Worm (Caenorhabditis elegans) whole organism, L2 larva: ENCODE results near the gene C18D11.3.

Experiments used
- C34F6.9 ChIP-seq: fragments of 150-350 bp; optimal IDR thresholded peaks from 2 replicates; lab custom pipeline; 2014; ENCODE audit warnings: missing biosample characterization, missing genetic modification characterization
- F13H6.1 ChIP-seq: sonication (generic microtip); optimal IDR thresholded peaks from 2 replicates; lab custom pipeline; 2016; ENCODE audit warnings: missing genetic modification characterization, missing compliant biosample characterization
- Y55F3AM.14 ChIP-seq: fragments of 200-800 bp; sonication (Bioruptor generic); optimal IDR thresholded peaks from 2 replicates; lab custom pipeline; 2018; ENCODE audit warnings: mild to moderate bottlenecking, missing genetic modification characterization, missing compliant biosample characterization
- ZK546.5 ChIP-seq: sonication (generic microtip); optimal IDR thresholded peaks from 2 replicates; lab custom pipeline; 2017; ENCODE audit warnings: missing biosample characterization, missing genetic modification characterization
- aly-2 ChIP-seq: fragments of 150-350 bp; optimal IDR thresholded peaks from 2 replicates; lab custom pipeline; 2014; ENCODE audit warnings: missing biosample characterization, missing genetic modification characterization
- ama-1 ChIP-seq: fragments of 150-350 bp; optimal IDR thresholded peaks from 2 replicates; lab custom pipeline; 2018; ENCODE audit warnings: inconsistent platforms
- ceh-16 ChIP-seq: fragments of 150-350 bp; optimal IDR thresholded peaks from 2 replicates; lab custom pipeline; 2014; ENCODE audit warnings: missing biosample characterization, missing genetic modification characterization
- ceh-82 ChIP-seq: fragments of 150-350 bp; optimal IDR thresholded peaks from 2 replicates; lab custom pipeline; 2014; ENCODE audit warnings: missing biosample characterization, missing genetic modification characterization
- crh-2 ChIP-seq: sonication (generic microtip); optimal IDR thresholded peaks from 2 replicates; lab custom pipeline; 2017; ENCODE audit warnings: missing biosample characterization, missing genetic modification characterization
- dmd-4 ChIP-seq: sonication (generic microtip); optimal IDR thresholded peaks from 2 replicates; lab custom pipeline; 2017; ENCODE audit warnings: missing biosample characterization, missing genetic modification characterization
- elt-1 ChIP-seq: fragments of 150-350 bp; optimal IDR thresholded peaks from 2 replicates; lab custom pipeline; 2014; ENCODE audit warnings: missing biosample characterization, missing genetic modification characterization
- elt-3 ChIP-seq: sonication (generic microtip); optimal IDR thresholded peaks from 2 replicates; lab custom pipeline; 2017; ENCODE audit warnings: missing biosample characterization, missing genetic modification characterization
- fos-1 ChIP-seq: fragments of 150-350 bp; optimal IDR thresholded peaks from 2 replicates; lab custom pipeline; 2014; ENCODE audit warnings: missing biosample characterization, missing genetic modification characterization
- lin-11 ChIP-seq: fragments of 150-350 bp; sonication (generic microtip); optimal IDR thresholded peaks from 2 replicates; lab custom pipeline; 2014; ENCODE audit warnings: missing biosample characterization, missing genetic modification characterization, inconsistent platforms, mixed read lengths
- lin-39 ChIP-seq: fragments of 150-350 bp; optimal IDR thresholded peaks from 2 replicates; lab custom pipeline; 2014; ENCODE audit warnings: missing biosample characterization, missing genetic modification reagents, missing genetic modification characterization
- lsy-2 ChIP-seq, 2 experiments: fragments of 150-350 bp in 1 of 2; sonication (generic microtip) in 1 of 2; optimal IDR thresholded peaks; 2 replicates each; lab custom pipeline; 2014 to 2017; ENCODE audit warnings: missing biosample characterization in 2 of 2, missing genetic modification characterization in 2 of 2
- mab-5 ChIP-seq: fragments of 150-350 bp; optimal IDR thresholded peaks from 2 replicates; lab custom pipeline; 2014; ENCODE audit warnings: missing biosample characterization, missing genetic modification characterization
- mbf-1 ChIP-seq: sonication (generic microtip); optimal IDR thresholded peaks from 2 replicates; lab custom pipeline; 2017; ENCODE audit warnings: missing biosample characterization, missing genetic modification characterization
- mdl-1 ChIP-seq, 2 experiments: fragments of 150-350 bp in 1 of 2; sonication (generic microtip) in 1 of 2; optimal IDR thresholded peaks; 2 replicates each; lab custom pipeline; 2017; ENCODE audit warnings: missing biosample characterization in 2 of 2, missing genetic modification characterization in 2 of 2
- nhr-10 ChIP-seq: sonication (generic microtip); optimal IDR thresholded peaks from 2 replicates; lab custom pipeline; 2017; ENCODE audit warnings: missing biosample characterization, missing genetic modification characterization
- nhr-11 ChIP-seq: fragments of 150-350 bp; optimal IDR thresholded peaks from 2 replicates; lab custom pipeline; 2014; ENCODE audit warnings: missing biosample characterization, missing genetic modification characterization
- nhr-12 ChIP-seq: fragments of 150-350 bp; optimal IDR thresholded peaks from 2 replicates; lab custom pipeline; 2014; ENCODE audit warnings: missing biosample characterization, missing genetic modification characterization
- nhr-129 ChIP-seq: fragments of 150-350 bp; optimal IDR thresholded peaks from 2 replicates; lab custom pipeline; 2014; ENCODE audit warnings: missing biosample characterization, missing genetic modification characterization
- nhr-21 ChIP-seq: fragments of 150-350 bp; optimal IDR thresholded peaks from 2 replicates; lab custom pipeline; 2014; ENCODE audit warnings: missing biosample characterization, missing genetic modification characterization
- nhr-23 ChIP-seq: fragments of 150-350 bp; optimal IDR thresholded peaks from 2 replicates; lab custom pipeline; 2014; ENCODE audit warnings: missing biosample characterization, missing genetic modification reagents, missing genetic modification characterization
- nhr-237 ChIP-seq: fragments of 150-350 bp; optimal IDR thresholded peaks from 2 replicates; lab custom pipeline; 2014; ENCODE audit warnings: missing biosample characterization, missing genetic modification characterization
- nhr-77 ChIP-seq: fragments of 150-350 bp; optimal IDR thresholded peaks from 2 replicates; lab custom pipeline; 2014; ENCODE audit warnings: missing biosample characterization, missing genetic modification characterization
- sem-4 ChIP-seq: fragments of 150-350 bp; optimal IDR thresholded peaks from 2 replicates; lab custom pipeline; 2014; ENCODE audit warnings: missing biosample characterization, missing genetic modification reagents, missing genetic modification characterization
- skn-1 ChIP-seq: sonication (generic microtip); optimal IDR thresholded peaks from 2 replicates; lab custom pipeline; 2017; ENCODE audit warnings: missing biosample characterization, missing genetic modification characterization
- sma-3 ChIP-seq: sonication (generic microtip); optimal IDR thresholded peaks from 2 replicates; lab custom pipeline; 2016; ENCODE audit warnings: missing genetic modification reagents, missing genetic modification characterization, missing compliant biosample characterization
- sma-9 ChIP-seq, 2 experiments: fragments of 150-350 bp in 1 of 2; sonication (generic microtip) in 1 of 2; optimal IDR thresholded peaks; 2 replicates each; lab custom pipeline; 2014 to 2016; ENCODE audit warnings: missing genetic modification characterization in 2 of 2, mild to moderate bottlenecking in 1 of 2, missing biosample characterization in 1 of 2, missing compliant biosample characterization in 1 of 2, missing genetic modification reagents in 1 of 2, moderate library complexity in 1 of 2
- snpc-4 ChIP-seq: fragments of 150-350 bp; optimal IDR thresholded peaks from 2 replicates; lab custom pipeline; 2014; ENCODE audit warnings: missing biosample characterization, missing genetic modification characterization
- unc-39 ChIP-seq: fragments of 150-350 bp; optimal IDR thresholded peaks from 2 replicates; lab custom pipeline; 2014; ENCODE audit warnings: missing biosample characterization, missing genetic modification characterization
- unc-55 ChIP-seq: fragments of 150-350 bp; sonication (generic microtip); optimal IDR thresholded peaks from 3 replicates; lab custom pipeline; 2014; ENCODE audit warnings: missing biosample characterization, missing genetic modification reagents, missing genetic modification characterization
- unc-62 ChIP-seq: fragments of 150-350 bp; optimal IDR thresholded peaks from 2 replicates; lab custom pipeline; 2014; ENCODE audit warnings: missing biosample characterization, missing genetic modification reagents, missing genetic modification characterization
- ztf-11 ChIP-seq: sonication (generic microtip); optimal IDR thresholded peaks from 2 replicates; lab custom pipeline; 2017; ENCODE audit warnings: missing biosample characterization, missing genetic modification characterization

The C18D11.3 gene

DNA sequence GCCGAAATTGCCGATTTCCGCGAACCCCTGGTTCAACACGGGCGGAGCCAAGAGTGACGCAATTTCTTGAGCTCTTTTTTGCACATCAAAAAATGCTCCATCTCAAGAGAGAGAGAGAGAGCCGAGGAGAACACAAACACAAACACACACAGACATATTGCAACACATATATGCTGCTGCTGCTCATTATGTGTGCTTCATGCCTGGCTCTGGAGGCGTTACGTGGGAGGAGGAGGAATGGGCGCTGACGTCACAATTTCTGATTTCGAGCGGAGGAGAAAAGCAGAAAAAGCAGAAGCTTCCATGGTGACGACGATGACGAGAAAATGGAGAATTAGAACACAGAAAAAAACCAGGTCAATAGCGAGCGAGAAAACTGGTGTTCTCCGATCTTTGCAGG, 12.8 kb downstream of the C18D11.3 start:
- TF ChIP-seq Y55F3AM.14 (peak; percentile 13), lsy-2 (tag; optimal IDR thresholded peaks at IDR 0.05; lab: Kevin White, UChicago) (peak in 1 of 2 experiments; percentile 27), C34F6.9 (tag; lab: Kevin White, UChicago) (peak; percentile 36), nhr-21 (tag; lab: Kevin White, UChicago) (no peak), crh-2 (tag; lab: Kevin White, UChicago) (peak; percentile 9), lin-11 (peak; percentile 12), ceh-16 (tag; lab: Kevin White, UChicago) (no peak), nhr-129 (tag; lab: Kevin White, UChicago) (peak; percentile 30), sma-9 (GFP tag; optimal IDR thresholded peaks at IDR 0.05; lab: Kevin White, UChicago) (no peak), sma-9 (tag; optimal IDR thresholded peaks at IDR 0.05; lab: Kevin White, UChicago) (no peak), ztf-11 (no peak)

DNA sequence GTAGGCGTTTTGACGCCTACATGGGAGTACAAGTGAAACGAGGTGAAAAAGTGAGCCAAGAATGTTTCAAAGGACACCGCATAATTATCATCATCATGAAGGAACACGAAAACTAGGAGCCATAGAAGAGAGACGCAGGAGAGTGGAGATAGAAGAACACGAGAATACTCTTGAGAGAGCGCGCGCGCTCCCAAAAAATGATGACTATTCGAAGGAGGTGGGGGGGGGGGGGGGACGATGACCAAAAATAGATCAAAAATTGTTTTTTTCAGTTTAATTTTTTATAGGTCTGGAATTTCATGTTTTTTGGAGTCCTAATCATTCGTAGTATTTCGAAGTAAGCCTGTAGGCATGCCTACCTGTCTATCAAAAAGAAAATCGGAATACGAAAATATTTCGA, 13.5 kb downstream of the C18D11.3 start:
- TF ChIP-seq skn-1 (tag; lab: Kevin White, UChicago) = peak; percentile 61
- no peak for TF ChIP-seq nhr-11 (tag; lab: Kevin White, UChicago)
- TF ChIP-seq elt-1 = no peak
- TF ChIP-seq mab-5 (tag; lab: Kevin White, UChicago) = no peak
- peak; percentile 27 for TF ChIP-seq unc-55 (GFP tag; lab: Kevin White, UChicago)

DNA sequence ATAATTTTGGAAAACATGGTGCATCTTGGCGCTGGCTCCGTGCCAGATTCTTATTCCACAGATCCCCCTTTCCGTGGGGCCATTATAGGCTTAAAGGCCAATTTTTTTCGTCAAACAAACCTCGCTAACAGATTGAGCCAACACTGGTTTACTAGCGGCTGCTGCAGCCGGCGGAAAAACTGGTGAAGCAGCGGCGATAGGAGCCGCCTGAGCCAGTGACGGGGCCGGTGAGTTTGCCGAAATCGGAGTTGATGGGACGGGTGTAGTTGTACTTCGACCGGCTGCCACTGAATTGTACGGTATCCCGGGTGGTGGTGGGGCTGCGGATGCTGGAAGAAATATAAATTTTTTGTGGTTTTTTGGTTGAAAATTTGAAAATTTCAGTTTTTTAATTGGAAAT, 18.5 kb downstream of the C18D11.3 start:
- TF ChIP-seq nhr-11 (tag; lab: Kevin White, UChicago) = no peak
- no peak for TF ChIP-seq snpc-4 (tag; lab: Kevin White, UChicago)
- no peak for TF ChIP-seq ceh-82 (tag; lab: Kevin White, UChicago)
- TF ChIP-seq F13H6.1 = no peak
- no peak for TF ChIP-seq fos-1 (tag; lab: Kevin White, UChicago)
- no peak for TF ChIP-seq skn-1 (tag; lab: Kevin White, UChicago)
- no peak for TF ChIP-seq unc-62 (GFP tag; lab: Kevin White, UChicago)
- TF ChIP-seq nhr-77 (tag; lab: Kevin White, UChicago) = no peak
- TF ChIP-seq nhr-12 (tag; lab: Kevin White, UChicago) = no peak
- no peak for TF ChIP-seq mdl-1 (tag; optimal IDR thresholded peaks at IDR 0.05; lab: Kevin White, UChicago)
- no peak for TF ChIP-seq dmd-4 (tag; lab: Kevin White, UChicago)
- no peak for TF ChIP-seq C34F6.9 (tag; lab: Kevin White, UChicago)
- TF ChIP-seq nhr-10 (tag; lab: Kevin White, UChicago) = no peak
- TF ChIP-seq crh-2 (tag; lab: Kevin White, UChicago) = no peak
- TF ChIP-seq mbf-1 (tag; lab: Kevin White, UChicago) = no peak
- TF ChIP-seq ztf-11 = no peak
- no peak for TF ChIP-seq unc-55 (GFP tag; lab: Kevin White, UChicago)
- no peak for TF ChIP-seq ZK546.5 (tag; lab: Kevin White, UChicago)
- TF ChIP-seq elt-1 = no peak

DNA sequence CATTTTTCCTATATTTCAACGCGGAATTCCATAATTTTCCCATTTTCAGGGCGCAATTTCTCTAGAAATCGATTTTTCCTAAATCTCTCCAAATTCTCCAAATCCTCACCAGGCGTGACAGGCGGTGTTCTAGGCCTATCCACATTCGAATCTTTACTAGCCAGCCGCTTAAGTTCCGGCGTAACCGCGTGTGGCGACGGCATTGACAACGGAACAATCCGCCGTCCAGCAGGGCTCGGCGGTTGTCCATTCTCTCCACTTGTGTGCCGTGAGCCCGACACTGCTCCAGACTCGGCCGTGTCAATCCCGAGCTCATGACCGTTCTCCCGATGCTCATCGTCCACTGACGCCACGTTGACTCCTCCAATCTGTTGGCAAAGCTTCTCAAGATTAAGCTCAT, 19.8 kb downstream of the C18D11.3 start:
- TF ChIP-seq sma-3 (GFP tag; lab: Kevin White, UChicago) = no peak
- no peak for TF ChIP-seq elt-3 (tag; lab: Kevin White, UChicago)
- no peak for TF ChIP-seq C34F6.9 (tag; lab: Kevin White, UChicago)
- no peak for TF ChIP-seq ama-1 (lab: Kevin White, UChicago)
- no peak for TF ChIP-seq ztf-11
- no peak for TF ChIP-seq nhr-21 (tag; lab: Kevin White, UChicago)
- TF ChIP-seq aly-2 = no peak

DNA sequence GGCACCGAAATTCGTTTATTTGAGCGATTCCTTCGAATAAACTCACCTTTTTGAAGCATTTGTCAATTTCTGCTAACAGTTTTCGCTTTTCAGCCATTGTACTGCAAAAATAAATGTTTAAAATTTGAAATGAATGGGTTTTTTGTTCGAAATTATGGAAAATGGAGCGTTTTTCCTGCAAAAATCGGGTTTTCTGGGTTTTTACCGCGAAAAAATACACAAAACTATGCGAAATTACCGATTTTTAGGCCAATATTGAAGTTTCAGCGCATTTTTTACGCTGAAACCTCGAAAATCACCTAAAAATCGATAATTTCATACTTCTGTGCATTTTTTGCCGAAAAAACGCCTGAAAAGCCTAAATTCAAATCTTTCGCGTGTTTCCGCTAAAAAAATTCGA, 23.1 kb downstream of the C18D11.3 start, which contains the start of gene ntl-3:
Gene ntl-3 (minus strand): TSS at position 101 of the 400 bp plus-strand sequence.
- TF ChIP-seq nhr-237 (tag; lab: Kevin White, UChicago) = no peak
- TF ChIP-seq crh-2 (tag; lab: Kevin White, UChicago) = no peak
- TF ChIP-seq nhr-21 (tag; lab: Kevin White, UChicago) = no peak
- TF ChIP-seq ama-1 (lab: Kevin White, UChicago) = no peak
- TF ChIP-seq aly-2 = no peak
- no peak for TF ChIP-seq unc-39
- no peak for TF ChIP-seq F13H6.1
- no peak for TF ChIP-seq skn-1 (tag; lab: Kevin White, UChicago)
- no peak for TF ChIP-seq sem-4 (tag; lab: Kevin White, UChicago)
- TF ChIP-seq nhr-23 (tag; lab: Kevin White, UChicago) = no peak
- no peak for TF ChIP-seq lin-39 (tag; lab: Kevin White, UChicago)
- TF ChIP-seq unc-55 (GFP tag; lab: Kevin White, UChicago) = no peak
